Fruit fly (Drosophila melanogaster) ovary, adult (tissue): ENCODE data around the gene CG15210.

ENCODE experiments used
- CG17801 ChIP-seq: fragments of 200-800 bp; optimal IDR thresholded peaks from 2 replicates; lab custom pipeline; 2019; ENCODE audit warnings: missing biosample characterization, mild to moderate bottlenecking, missing genetic modification characterization, moderate library complexity; ENCODE audit not compliant: partially characterized antibody

Gene CG15210

DNA sequence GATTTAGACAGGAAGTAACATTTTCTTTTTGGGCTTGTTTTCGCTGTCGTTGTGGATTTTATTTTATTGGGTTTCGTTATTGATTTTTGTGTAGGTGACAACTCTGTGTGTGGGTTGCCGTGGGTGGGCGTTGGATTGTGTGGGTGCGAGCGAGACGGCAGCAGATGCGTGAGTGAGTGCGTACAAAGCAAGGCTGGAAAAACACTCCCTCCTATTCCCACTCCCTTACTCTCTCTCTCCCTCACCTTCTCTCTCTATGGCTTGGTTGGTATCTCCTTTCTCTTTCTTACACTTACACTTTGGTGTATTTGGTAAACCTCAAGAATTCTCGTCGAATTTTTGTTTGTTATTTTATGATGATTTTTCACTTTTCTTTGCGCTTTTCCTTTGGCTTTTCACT is 16.9 kb upstream of the CG15210 start:
- TF ChIP-seq CG17801 (GFP tag; lab: Kevin White, UChicago): no peak

DNA sequence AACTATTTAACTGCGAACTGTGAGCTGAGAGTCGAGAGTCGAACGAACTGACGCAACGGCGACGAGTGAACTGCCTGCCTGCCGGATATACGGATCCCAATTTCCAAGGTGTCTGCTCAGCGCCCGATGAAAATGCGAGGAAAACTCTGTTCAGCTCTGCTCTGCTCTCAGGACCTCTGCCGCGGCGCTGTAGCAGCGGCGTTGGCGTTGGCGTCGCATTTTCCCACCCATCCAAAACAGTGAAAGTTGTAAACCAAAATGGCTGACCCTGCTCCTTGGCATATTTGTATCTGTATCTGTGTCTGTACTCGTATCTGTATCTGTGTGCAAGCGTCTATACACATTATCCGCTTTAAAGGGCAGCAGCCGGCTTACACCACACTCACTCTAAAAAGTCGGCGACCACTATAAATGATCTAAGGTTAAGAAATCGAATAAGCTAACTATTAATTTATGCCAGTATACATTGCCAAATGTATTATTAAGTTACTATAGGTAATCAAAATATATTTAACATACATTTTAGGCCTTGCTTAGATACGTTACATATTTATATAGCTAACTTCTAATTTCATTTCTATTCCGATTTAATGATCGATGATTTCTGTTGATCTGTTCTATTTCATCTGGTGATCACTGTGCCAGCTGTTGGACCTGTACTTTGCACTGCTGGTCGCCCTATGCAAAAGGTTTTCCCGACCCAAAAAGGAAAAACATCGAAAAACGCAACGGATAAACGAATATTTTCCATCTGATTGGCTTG is 16.2 kb upstream of the CG15210 start:
- TF ChIP-seq CG17801 (GFP tag; lab: Kevin White, UChicago): no peak

dm6 chrX:10823441-10823818 is 15.6 kb upstream of the CG15210 start:
- no peak for TF ChIP-seq CG17801 (GFP tag; lab: Kevin White, UChicago)

dm6 chrX:10824227-10824702 is 14.8 kb upstream of the CG15210 start, which contains the start of gene Imp:
Gene Imp, minus strand, starts transcription at chrX:10824277.
- TF ChIP-seq CG17801 (GFP tag; lab: Kevin White, UChicago): no peak

DNA sequence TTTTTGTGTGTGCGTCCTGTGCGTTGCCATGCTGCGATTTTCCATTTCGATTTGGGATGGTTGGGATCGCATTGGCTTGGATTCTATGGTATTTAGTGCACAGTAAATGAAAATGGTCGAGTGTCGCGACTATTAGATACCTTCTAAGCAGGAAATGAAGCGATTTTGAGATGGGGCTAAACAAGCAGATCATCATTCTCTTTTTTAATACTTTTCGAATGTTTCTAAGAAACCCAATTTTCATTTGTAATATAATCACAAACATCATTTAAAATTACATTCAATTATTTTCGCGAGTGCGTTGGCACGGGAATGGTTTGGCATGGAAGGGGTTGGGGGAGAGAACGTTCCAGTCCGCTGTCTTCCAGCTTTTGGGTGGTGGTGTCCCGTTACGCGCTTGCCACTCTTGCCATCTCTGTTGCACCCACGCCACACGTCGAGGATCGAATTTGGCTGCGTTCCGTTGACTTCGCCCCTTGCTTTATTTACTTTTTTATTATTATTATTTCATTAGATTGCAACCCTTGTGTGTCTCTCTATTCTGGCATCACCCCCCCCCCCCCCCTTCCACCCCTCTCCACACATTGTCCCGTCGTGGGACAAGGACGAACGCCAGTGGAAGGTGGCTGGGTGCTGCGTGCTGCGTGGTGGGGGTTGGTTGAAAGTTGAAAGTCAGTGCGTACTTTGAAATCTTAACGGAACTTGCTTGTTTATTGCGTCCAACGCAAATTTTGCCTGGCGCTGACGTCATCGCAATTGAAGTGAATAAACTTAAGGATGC is 13.5 kb upstream of the CG15210 start:
- no peak for TF ChIP-seq CG17801 (GFP tag; lab: Kevin White, UChicago)

- TF ChIP-seq CG17801 (GFP tag; lab: Kevin White, UChicago): no peak
These were observed 11.7 kb upstream of the CG15210 start for dm6 chrX:10827301-10827700.

dm6 chrX:10832369-10832768 is 6.7 kb upstream of the CG15210 start:
- TF ChIP-seq CG17801 (GFP tag; lab: Kevin White, UChicago): peak; percentile 21

dm6 chrX:10835631-10836030 is 3.4 kb upstream of the CG15210 start:
- no peak for TF ChIP-seq CG17801 (GFP tag; lab: Kevin White, UChicago)

dm6 chrX:10840892-10841564 is 2.0 kb downstream of the CG15210 start:
- TF ChIP-seq CG17801 (GFP tag; lab: Kevin White, UChicago): no peak

dm6 chrX:10841717-10842255 is 2.8 kb downstream of the CG15210 start, which contains the start of gene CG15209:
Gene CG15209, plus strand, starts transcription at chrX:10842205.
- no peak for TF ChIP-seq CG17801 (GFP tag; lab: Kevin White, UChicago)

DNA sequence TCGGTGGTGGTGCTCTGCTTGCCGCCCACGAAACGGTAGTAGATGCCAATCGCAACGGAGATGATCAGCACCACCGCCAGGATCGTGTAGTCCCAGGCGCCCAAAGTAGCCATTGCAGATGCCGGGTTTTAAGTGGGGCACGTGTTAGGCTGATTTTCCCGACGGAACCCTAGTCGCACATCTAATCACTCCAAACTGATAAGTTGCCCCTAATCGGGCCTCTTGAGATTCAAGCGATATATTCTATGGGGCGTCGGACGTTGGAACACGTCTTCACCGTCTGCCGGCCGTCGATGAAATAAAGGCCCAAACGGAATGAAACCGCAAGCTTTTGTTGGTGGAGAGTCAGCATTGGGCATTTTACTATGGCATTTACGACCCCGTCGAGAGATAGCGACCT is 5.8 kb downstream of the CG15210 start, which contains the start of gene CG32669:
Gene CG32669 (minus strand): TSS at position 275 of the 400 bp plus-strand sequence.
- no peak for TF ChIP-seq CG17801 (GFP tag; lab: Kevin White, UChicago)

DNA sequence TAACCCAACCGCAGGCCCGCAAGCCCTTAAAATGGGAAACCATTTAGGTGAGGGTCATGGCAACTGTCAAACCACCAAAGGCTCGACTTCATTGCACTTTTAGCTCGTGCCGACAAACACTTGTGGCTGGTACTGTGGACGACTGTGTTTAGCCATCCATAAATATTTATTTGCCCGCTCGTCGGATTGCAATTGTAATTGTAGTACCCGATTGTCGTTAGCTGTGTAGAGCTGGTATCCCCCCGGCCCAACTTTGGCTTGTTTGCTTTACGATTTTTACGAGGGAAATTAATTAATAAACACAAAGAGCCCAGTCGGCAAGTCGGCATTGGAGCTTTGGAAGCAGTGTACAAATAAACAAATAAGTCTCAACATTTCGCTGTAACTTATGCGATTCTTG is 6.2 kb downstream of the CG15210 start:
- TF ChIP-seq CG17801 (GFP tag; lab: Kevin White, UChicago): peak; percentile 36

- TF ChIP-seq CG17801 (GFP tag; lab: Kevin White, UChicago): no peak
These were observed 8.0 kb downstream of the CG15210 start, which contains the start of gene sbr for dm6 chrX:10846972-10847435. Gene sbr, minus strand, starts transcription at chrX:10847092.

DNA sequence GAGAGGGAATG is 8.2 kb downstream of the CG15210 start, which contains the start of gene Pgls:
Gene Pgls (plus strand): TSS at position 3 of the 11 bp plus-strand sequence.
- no peak for TF ChIP-seq CG17801 (GFP tag; lab: Kevin White, UChicago)

DNA sequence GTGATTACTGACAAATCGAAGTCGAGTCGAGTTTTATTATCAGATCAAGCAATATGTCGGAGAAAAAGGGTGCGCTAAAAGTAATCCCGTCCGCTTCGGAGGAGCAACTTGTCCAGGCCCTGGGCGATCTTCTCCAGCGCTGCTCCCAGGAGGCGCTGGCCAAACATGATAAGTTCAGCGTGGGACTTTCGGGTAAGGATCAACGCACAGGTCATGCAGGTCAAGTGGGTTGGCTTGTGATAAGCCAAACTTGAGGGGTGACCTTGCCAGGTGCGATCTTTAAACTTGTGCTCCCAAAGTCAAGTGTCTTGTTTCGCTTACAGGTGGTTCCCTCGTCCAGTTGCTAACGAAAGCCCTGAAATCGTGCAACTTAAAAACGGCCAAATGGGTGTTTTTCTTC is 8.4 kb downstream of the CG15210 start:
- no peak for TF ChIP-seq CG17801 (GFP tag; lab: Kevin White, UChicago)
